Fruit fly (Drosophila melanogaster) whole organism, embryonic: Measurements from ENCODE around the gene CG14731.

Experiments used
- Antp ChIP-seq: fragments of 200-800 bp; sonication (Bioruptor generic); optimal IDR thresholded peaks from 3 replicates; lab custom pipeline; 2016; ENCODE audit warnings: missing biosample characterization, missing genetic modification characterization
- Asciz ChIP-seq: fragments of 200-800 bp; sonication (Bioruptor generic); optimal IDR thresholded peaks from 2 replicates; lab custom pipeline; 2017; ENCODE audit warnings: missing biosample characterization, mild to moderate bottlenecking, missing genetic modification characterization, missing genetic modification reagents
- CG10959 ChIP-seq: fragments of 200-800 bp; sonication (Bioruptor generic); IDR thresholded peaks from 2 replicates; pipeline ENCODE4 v1.3.6; 2022; ENCODE audit warnings: missing biosample characterization, missing genetic modification characterization
- CG15601 ChIP-seq: fragments of 200-800 bp; sonication (Bioruptor generic); optimal IDR thresholded peaks from 3 replicates; lab custom pipeline; 2019; ENCODE audit warnings: missing biosample characterization, mild to moderate bottlenecking, missing genetic modification characterization, moderate library complexity
- CG33213 ChIP-seq: fragments of 200-800 bp; sonication (Bioruptor generic); optimal IDR thresholded peaks from 3 replicates; lab custom pipeline; 2016; ENCODE audit warnings: missing biosample characterization, missing genetic modification characterization
- CG34376 ChIP-seq: fragments of 200-800 bp; sonication (Bioruptor generic); optimal IDR thresholded peaks from 2 replicates; lab custom pipeline; 2018; ENCODE audit warnings: missing biosample characterization, mild to moderate bottlenecking, missing genetic modification characterization
- CG34422 ChIP-seq: fragments of 200-800 bp; sonication (Bioruptor generic); IDR thresholded peaks from 3 replicates; pipeline ENCODE4 v1.3.6; 2022; ENCODE audit warnings: missing biosample characterization, missing genetic modification characterization
- CG3847 ChIP-seq: fragments of 200-800 bp; sonication (Bioruptor generic); IDR thresholded peaks from 2 replicates; pipeline ENCODE4 v1.3.6; 2022; ENCODE audit warnings: missing biosample characterization, missing genetic modification characterization
- CG43689 ChIP-seq: fragments of 200-800 bp; sonication (Bioruptor generic); IDR thresholded peaks from 2 replicates; pipeline ENCODE4 v1.3.6; 2022; ENCODE audit warnings: missing biosample characterization, missing genetic modification characterization
- CG4424 ChIP-seq: fragments of 200-800 bp; sonication (Bioruptor generic); optimal IDR thresholded peaks from 3 replicates; lab custom pipeline; 2016; ENCODE audit warnings: missing biosample characterization, missing genetic modification characterization
- CG5180 ChIP-seq: fragments of 200-800 bp; sonication (Bioruptor generic); optimal IDR thresholded peaks from 3 replicates; lab custom pipeline; 2017; ENCODE audit warnings: missing biosample characterization, missing genetic modification characterization, mild to moderate bottlenecking, moderate library complexity, missing genetic modification reagents
- CG6683 ChIP-seq: fragments of 200-800 bp; sonication (Bioruptor generic); optimal IDR thresholded peaks from 2 replicates; lab custom pipeline; 2017; ENCODE audit warnings: missing biosample characterization, mild to moderate bottlenecking, missing genetic modification characterization, missing genetic modification reagents
- CG7786 ChIP-seq: fragments of 200-800 bp; sonication (Bioruptor generic); optimal IDR thresholded peaks from 2 replicates; lab custom pipeline; 2016; ENCODE audit warnings: missing biosample characterization, missing genetic modification characterization
- CG7963 ChIP-seq: fragments of 200-800 bp; sonication (Bioruptor generic); IDR thresholded peaks from 3 replicates; pipeline ENCODE4 v1.3.6; 2022; ENCODE audit warnings: missing biosample characterization, missing genetic modification characterization; ENCODE audit not compliant: partially characterized antibody
- CG8290 ChIP-seq, 3 experiments: fragments of 200-800 bp; sonication (Bioruptor generic); optimal IDR thresholded peaks; 2 replicates each; lab custom pipeline; 2016 to 2019; ENCODE audit warnings: missing biosample characterization in 3 of 3, missing genetic modification characterization in 3 of 3, mild to moderate bottlenecking in 2 of 3, moderate library complexity in 1 of 3
- CG8359 ChIP-seq: fragments of 200-800 bp; sonication (Bioruptor generic); optimal IDR thresholded peaks from 2 replicates; lab custom pipeline; 2017; ENCODE audit warnings: missing biosample characterization, mild to moderate bottlenecking, missing genetic modification characterization, borderline replicate concordance
- D19A ChIP-seq: fragments of 200-800 bp; optimal IDR thresholded peaks from 3 replicates; lab custom pipeline; 2019; ENCODE audit warnings: missing biosample characterization, mild to moderate bottlenecking, missing genetic modification characterization, moderate library complexity
- Dbx ChIP-seq: fragments of 200-800 bp; sonication (Bioruptor generic); IDR thresholded peaks from 3 replicates; pipeline ENCODE4 v1.3.6; 2022; ENCODE audit warnings: missing biosample characterization, missing genetic modification characterization
- Deaf1 ChIP-seq: fragments of 200-800 bp; optimal IDR thresholded peaks from 3 replicates; lab custom pipeline; 2019; ENCODE audit warnings: missing biosample characterization, mild to moderate bottlenecking, missing genetic modification characterization, moderate library complexity
- H2.0 ChIP-seq: fragments of 200-800 bp; sonication (Bioruptor generic); IDR thresholded peaks from 2 replicates; pipeline ENCODE4 v1.3.6; 2022; ENCODE audit warnings: missing biosample characterization, missing genetic modification characterization
- HLH54F ChIP-seq: fragments of 200-800 bp; sonication (Bioruptor generic); optimal IDR thresholded peaks from 3 replicates; lab custom pipeline; 2016; ENCODE audit warnings: missing biosample characterization, missing genetic modification characterization
- HLHmδ ChIP-seq: fragments of 200-800 bp; sonication (Bioruptor generic); optimal IDR thresholded peaks from 2 replicates; lab custom pipeline; 2018; ENCODE audit warnings: missing biosample characterization, mild to moderate bottlenecking, missing genetic modification characterization, moderate library complexity
- Hsf ChIP-seq: fragments of 200-800 bp; sonication (Bioruptor generic); optimal IDR thresholded peaks from 3 replicates; lab custom pipeline; 2016; ENCODE audit warnings: missing biosample characterization, missing genetic modification characterization
- MESR4 ChIP-seq: fragments of 200-800 bp; sonication (Bioruptor generic); optimal IDR thresholded peaks from 2 replicates; lab custom pipeline; 2018; ENCODE audit warnings: missing biosample characterization, mild to moderate bottlenecking, missing genetic modification characterization, moderate library complexity
- Myb ChIP-seq: fragments of 200-800 bp; sonication (Bioruptor generic); optimal IDR thresholded peaks from 2 replicates; lab custom pipeline; 2016; ENCODE audit warnings: missing biosample characterization, missing genetic modification characterization
- NC2α ChIP-seq: fragments of 200-800 bp; sonication (Bioruptor generic); optimal IDR thresholded peaks from 2 replicates; lab custom pipeline; 2016; ENCODE audit warnings: missing biosample characterization, missing genetic modification characterization
- NFAT ChIP-seq: fragments of 200-800 bp; sonication (Bioruptor generic); IDR thresholded peaks from 2 replicates; pipeline ENCODE4 v1.3.6; 2022; ENCODE audit warnings: missing biosample characterization, missing genetic modification characterization
- Opbp ChIP-seq: fragments of 200-800 bp; sonication (Bioruptor generic); IDR thresholded peaks from 3 replicates; pipeline ENCODE4 v1.3.6; 2022; ENCODE audit warnings: missing biosample characterization, missing genetic modification characterization; ENCODE audit not compliant: partially characterized antibody
- YL-1 ChIP-seq: fragments of 200-800 bp; sonication (Bioruptor generic); optimal IDR thresholded peaks from 3 replicates; lab custom pipeline; 2017; ENCODE audit warnings: missing biosample characterization, mild to moderate bottlenecking, missing genetic modification characterization
- ac ChIP-seq: fragments of 200-800 bp; sonication (Bioruptor generic); optimal IDR thresholded peaks from 3 replicates; lab custom pipeline; 2017; ENCODE audit warnings: missing biosample characterization, mild to moderate bottlenecking, missing genetic modification characterization
- ap ChIP-seq: fragments of 200-800 bp; sonication (Bioruptor generic); IDR thresholded peaks from 2 replicates; pipeline ENCODE4 v1.3.6; 2022; ENCODE audit warnings: missing biosample characterization, missing genetic modification characterization
- bcd ChIP-seq: fragments of 200-800 bp; sonication (Bioruptor generic); optimal IDR thresholded peaks from 2 replicates; lab custom pipeline; 2017; ENCODE audit warnings: missing biosample characterization, mild to moderate bottlenecking, missing genetic modification characterization
- bsh ChIP-seq, 2 experiments: fragments of 200-800 bp; sonication (Bioruptor generic); optimal IDR thresholded peaks; 2 replicates each; lab custom pipeline; 2017 to 2018; ENCODE audit warnings: mild to moderate bottlenecking in 2 of 2, missing biosample characterization in 2 of 2, missing genetic modification characterization in 2 of 2, moderate library complexity in 1 of 2
- cg ChIP-seq: fragments of 200-800 bp; sonication (Bioruptor generic); optimal IDR thresholded peaks from 3 replicates; lab custom pipeline; 2019; ENCODE audit warnings: missing biosample characterization, mild to moderate bottlenecking, missing genetic modification characterization, moderate library complexity
- dan ChIP-seq: fragments of 200-800 bp; sonication (Bioruptor generic); IDR thresholded peaks from 2 replicates; pipeline ENCODE4 v1.3.6; 2022; ENCODE audit warnings: missing biosample characterization, missing genetic modification characterization
- ewg ChIP-seq: fragments of 200-800 bp; sonication (Bioruptor generic); optimal IDR thresholded peaks from 3 replicates; lab custom pipeline; 2017; ENCODE audit warnings: mild to moderate bottlenecking, missing biosample characterization, missing genetic modification reagents, missing genetic modification characterization
- fd96Cb ChIP-seq: fragments of 200-800 bp; sonication (Bioruptor generic); optimal IDR thresholded peaks from 2 replicates; lab custom pipeline; 2018; ENCODE audit warnings: missing biosample characterization, mild to moderate bottlenecking, missing genetic modification characterization, moderate library complexity
- ind ChIP-seq: fragments of 200-800 bp; sonication (Bioruptor generic); optimal IDR thresholded peaks from 3 replicates; lab custom pipeline; 2016; ENCODE audit warnings: missing biosample characterization, missing genetic modification characterization
- jing ChIP-seq: fragments of 200-800 bp; sonication (Bioruptor generic); optimal IDR thresholded peaks from 2 replicates; lab custom pipeline; 2018; ENCODE audit warnings: missing biosample characterization, mild to moderate bottlenecking, missing genetic modification characterization
- lab ChIP-seq: fragments of 200-800 bp; sonication (Bioruptor generic); optimal IDR thresholded peaks from 3 replicates; lab custom pipeline; 2017; ENCODE audit warnings: missing biosample characterization, missing genetic modification characterization, mild to moderate bottlenecking, moderate library complexity, missing genetic modification reagents
- lmd ChIP-seq: fragments of 200-800 bp; sonication (Bioruptor generic); IDR thresholded peaks from 2 replicates; pipeline ENCODE4 v1.3.6; 2022; ENCODE audit warnings: missing biosample characterization, missing genetic modification characterization
- pb ChIP-seq: fragments of 200-800 bp; sonication (Bioruptor generic); optimal IDR thresholded peaks from 3 replicates; lab custom pipeline; 2016; ENCODE audit warnings: missing biosample characterization, missing genetic modification characterization
- pum ChIP-seq: fragments of 200-800 bp; sonication (Bioruptor generic); optimal IDR thresholded peaks from 2 replicates; lab custom pipeline; 2016; ENCODE audit warnings: missing biosample characterization, missing genetic modification characterization
- sima ChIP-seq: fragments of 200-800 bp; sonication (Bioruptor generic); optimal IDR thresholded peaks from 2 replicates; lab custom pipeline; 2016; ENCODE audit warnings: missing biosample characterization, missing genetic modification characterization
- sna ChIP-seq: fragments of 200-800 bp; sonication (Bioruptor generic); IDR thresholded peaks from 2 replicates; pipeline ENCODE4 v1.3.6; 2022; ENCODE audit warnings: missing biosample characterization, missing genetic modification characterization; ENCODE audit not compliant: partially characterized antibody
- stc ChIP-seq: fragments of 200-800 bp; sonication (Bioruptor generic); IDR thresholded peaks from 2 replicates; pipeline ENCODE4 v1.3.6; 2022; ENCODE audit warnings: missing biosample characterization, missing genetic modification characterization
- tin ChIP-seq: fragments of 200-800 bp; sonication (Bioruptor generic); optimal IDR thresholded peaks from 3 replicates; lab custom pipeline; 2016; ENCODE audit warnings: missing biosample characterization, missing genetic modification characterization
- wor ChIP-seq: fragments of 200-800 bp; sonication (Bioruptor generic); IDR thresholded peaks from 2 replicates; pipeline ENCODE4 v1.3.6; 2022; ENCODE audit warnings: missing biosample characterization, missing genetic modification characterization
- zen2 ChIP-seq: fragments of 200-800 bp; sonication (Bioruptor generic); IDR thresholded peaks from 3 replicates; pipeline ENCODE4 v1.3.6; 2022; ENCODE audit warnings: missing biosample characterization, missing genetic modification characterization; ENCODE audit not compliant: partially characterized antibody

The CG14731 gene

dm6 chr3R:11962739-11963214, 31.7 kb downstream of the CG14731 start, which contains the start of the genes CG3281 and aurA (continued):
- TF ChIP-seq zen2 (GFP tag; lab: Robert Waterston, UW) (peak; percentile 84), pum (GFP tag; lab: Kevin White, UChicago) (peak; percentile 79), ap (no peak), CG34376 (GFP tag; lab: Kevin White, UChicago) (peak; percentile 72), H2.0 (GFP tag; lab: Robert Waterston, UW) (0 out of 2 replicates have a peak, but pooled peaks have one; percentile 24), bsh (GFP tag; optimal IDR thresholded peaks at IDR 0.05; lab: Kevin White, UChicago) (peak in 1 of 2 experiments; percentile 54), CG10959 (GFP tag; lab: Robert Waterston, UW) (no peak), bcd (GFP tag; lab: Kevin White, UChicago) (peak; percentile 68), NFAT (GFP tag; lab: Robert Waterston, UW) (peak; percentile 4; the same call in 1 of the 2 replicates), CG15601 (tag; lab: Kevin White, UChicago) (peak; percentile 57), CG3847 (GFP tag; lab: Robert Waterston, UW) (peak; percentile 88), sna (peak; percentile 99), YL-1 (peak; percentile 68), tin (GFP tag; lab: Kevin White, UChicago) (peak; percentile 81), cg (GFP tag; lab: Kevin White, UChicago) (no peak), CG8290 (GFP tag; optimal IDR thresholded peaks at IDR 0.05; lab: Kevin White, UChicago) (peak; percentile 86), CG8290 (tag; optimal IDR thresholded peaks at IDR 0.05; lab: Kevin White, UChicago) (peak; percentile 50 to 72), CG7963 (GFP tag; lab: Robert Waterston, UW) (peak; percentile 88), Hsf (GFP tag; lab: Kevin White, UChicago) (peak; percentile 83), ac (no peak), MESR4 (GFP tag; lab: Kevin White, UChicago) (no peak), CG4424 (GFP tag; lab: Kevin White, UChicago) (peak; percentile 82), CG5180 (GFP tag; lab: Kevin White, UChicago) (no peak), pb (GFP tag; lab: Kevin White, UChicago) (peak; percentile 10), Myb (GFP tag; lab: Kevin White, UChicago) (peak; percentile 89), lmd (peak; percentile 60; the same call in 1 of the 2 replicates), sima (GFP tag; lab: Kevin White, UChicago) (no peak), lab (no peak), CG7786 (peak; percentile 82), Asciz (GFP tag; lab: Kevin White, UChicago) (no peak), CG8359 (GFP tag; lab: Kevin White, UChicago) (no peak), Deaf1 (tag; lab: Kevin White, UChicago) (no peak), stc (GFP tag; lab: Robert Waterston, UW) (no peak), wor (GFP tag; lab: Robert Waterston, UW) (peak; percentile 16; the same call in 1 of the 2 replicates), Dbx (GFP tag; lab: Robert Waterston, UW) (peak; percentile 74; the same call in 2 of the 3 replicates), Antp (GFP tag; lab: Kevin White, UChicago) (peak; percentile 72), HLH54F (GFP tag; lab: Kevin White, UChicago) (peak; percentile 80), CG6683 (GFP tag; lab: Kevin White, UChicago) (no peak), ind (GFP tag; lab: Kevin White, UChicago) (peak; percentile 76), CG43689 (GFP tag; lab: Robert Waterston, UW) (no peak), NC2α (GFP tag; lab: Kevin White, UChicago) (peak; percentile 14), HLHmδ (GFP tag; lab: Kevin White, UChicago) (no peak), D19A (peak; percentile 24), jing (GFP tag; lab: Kevin White, UChicago) (no peak), CG33213 (peak; percentile 70), CG34422 (GFP tag; lab: Robert Waterston, UW) (no peak; the same call in 1 of the 3 replicates), Opbp (GFP tag; lab: Robert Waterston, UW) (peak; percentile 92), ewg (GFP tag; lab: Kevin White, UChicago) (peak; percentile 46), fd96Cb (peak; percentile 24), dan (GFP tag; lab: Robert Waterston, UW) (no peak)
